Fruit fly (Drosophila melanogaster): ENCODE data around the gene CG10301.

DNA sequence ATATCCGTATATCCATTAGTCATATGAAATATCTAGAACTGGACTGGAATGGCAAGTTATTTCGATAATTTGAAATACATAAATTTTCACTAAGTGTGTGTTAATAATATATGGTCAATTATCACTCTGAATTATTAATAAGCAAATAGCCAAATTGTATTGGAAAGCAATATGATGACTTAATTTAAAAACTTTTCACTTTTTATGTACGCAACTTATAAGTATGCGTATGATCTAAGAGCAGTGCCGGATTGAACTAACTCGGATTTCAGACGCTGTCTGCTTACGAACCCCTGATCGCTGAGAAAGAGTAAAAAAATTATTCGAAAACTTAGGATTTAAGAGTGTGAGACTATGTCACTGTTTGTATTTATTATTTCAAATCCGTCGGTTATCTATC, 11.6 kb downstream of the CG10301 start, which contains the start of gene CG10232:
- TF ChIP-seq CrebA (GFP tag; optimal IDR thresholded peaks at IDR 0.05; ENCODE audit: borderline replicate concordance) (no peak), br (GFP tag; optimal IDR thresholded peaks at IDR 0.05) (no peak), sv (GFP tag; optimal IDR thresholded peaks at IDR 0.05) (no peak), Vsx2 (GFP tag; optimal IDR thresholded peaks at IDR 0.05; ENCODE audit: partially characterized antibody) (no peak), Sp1 (GFP tag; optimal IDR thresholded peaks at IDR 0.05) (no peak), ey (GFP tag; optimal IDR thresholded peaks at IDR 0.05) (no peak), Myc (optimal IDR thresholded peaks at IDR 0.05) (no peak), Hnf4 (GFP tag; optimal IDR thresholded peaks at IDR 0.05) (no peak), usp (GFP tag; optimal IDR thresholded peaks at IDR 0.05) (no peak), foxo (GFP tag; optimal IDR thresholded peaks at IDR 0.05) (no peak), Dfd (GFP tag; optimal IDR thresholded peaks at IDR 0.05) (no peak), GATAd (GFP tag; optimal IDR thresholded peaks at IDR 0.05) (no peak)
